In genomic region chr2L:7812555-7813339, dm6 we compare ENCODE assay signal across 1 fruit fly cellular context.
TF ChIP-seq lines count a peak whose summit lies in the region.

No protein-coding gene starts in this region.

TF ChIP-seq in whole organism, embryonic, 481 proteins besides CTCF, POLR2A, EP300 and RAD21 (continued from another document):
- TF ChIP-seq HLH4C (GFP tag; IDR thresholded peaks at IDR 0.05; lab: Robert Waterston, UW; ENCODE audit: partially characterized antibody) (no peak), CG2199 (GFP tag; IDR thresholded peaks at IDR 0.05; lab: Robert Waterston, UW) (peak; percentile 77; the same call in 2 of the 3 replicates), Hr51 (GFP tag; optimal IDR thresholded peaks at IDR 0.05; lab: Kevin White, UChicago) (peak in 1 of 2 experiments; percentile 34), ssp (GFP tag; IDR thresholded peaks at IDR 0.05; lab: Robert Waterston, UW) (no peak), bcd (GFP tag; optimal IDR thresholded peaks at IDR 0.05; lab: Kevin White, UChicago) (no peak), sr (GFP tag; IDR thresholded peaks at IDR 0.05; lab: Robert Waterston, UW) (no peak), Six4 (GFP tag; optimal IDR thresholded peaks at IDR 0.05; lab: Kevin White, UChicago) (no peak), ranshi (GFP tag; IDR thresholded peaks at IDR 0.05; lab: Robert Waterston, UW) (no peak), zen2 (GFP tag; IDR thresholded peaks at IDR 0.05; lab: Robert Waterston, UW; ENCODE audit: partially characterized antibody) (no peak), CG33557 (GFP tag; optimal IDR thresholded peaks at IDR 0.05; lab: Kevin White, UChicago) (no peak), CG9437 (GFP tag; optimal IDR thresholded peaks at IDR 0.05; lab: Kevin White, UChicago) (no peak), CG16779 (GFP tag; IDR thresholded peaks at IDR 0.05; lab: Robert Waterston, UW) (no peak), CG12391 (tag; optimal IDR thresholded peaks at IDR 0.05; lab: Kevin White, UChicago) (peak; percentile 32), CG31441 (GFP tag; IDR thresholded peaks at IDR 0.05; lab: Robert Waterston, UW) (0 out of 2 replicates have a peak, but pooled peaks have one; percentile 10), Hmx (GFP tag; optimal IDR thresholded peaks at IDR 0.05; lab: Kevin White, UChicago) (no peak), dysf (GFP tag; IDR thresholded peaks at IDR 0.05; lab: Robert Waterston, UW) (no peak), CG17361 (GFP tag; IDR thresholded peaks at IDR 0.05; lab: Robert Waterston, UW) (peak; percentile 39; the same call in 1 of the 3 replicates), CG10654 (GFP tag; optimal IDR thresholded peaks at IDR 0.05; lab: Kevin White, UChicago) (no peak), CG7839 (tag; optimal IDR thresholded peaks at IDR 0.05; lab: Kevin White, UChicago) (no peak), CG14860 (GFP tag; IDR thresholded peaks at IDR 0.05; lab: Robert Waterston, UW; ENCODE audit: partially characterized antibody) (no peak), CG4360 (GFP tag; IDR thresholded peaks at IDR 0.05; lab: Robert Waterston, UW) (no peak), pb (GFP tag; optimal IDR thresholded peaks at IDR 0.05; lab: Kevin White, UChicago) (no peak), CG6272 (GFP tag; IDR thresholded peaks at IDR 0.05; lab: Robert Waterston, UW) (no peak), CG18619 (GFP tag; optimal IDR thresholded peaks at IDR 0.05; lab: Kevin White, UChicago) (no peak), zf30C (GFP tag; optimal IDR thresholded peaks at IDR 0.05; lab: Kevin White, UChicago) (no peak), CkIIα-i1 (GFP tag; IDR thresholded peaks at IDR 0.05; lab: Robert Waterston, UW) (no peak), twi (tag; optimal IDR thresholded peaks at IDR 0.05; lab: Kevin White, UChicago) (peak; percentile 99), C15 (GFP tag; IDR thresholded peaks at IDR 0.05; lab: Robert Waterston, UW) (no peak), gro (GFP tag; optimal IDR thresholded peaks at IDR 0.05; lab: Kevin White, UChicago) (no peak), CG11695 (GFP tag; IDR thresholded peaks at IDR 0.05; lab: Robert Waterston, UW) (no peak), mld (GFP tag; IDR thresholded peaks at IDR 0.05; lab: Robert Waterston, UW; ENCODE audit: partially characterized antibody) (no peak), HmgZ (tag; optimal IDR thresholded peaks at IDR 0.05; lab: Kevin White, UChicago) (no peak), ttk (GFP tag; IDR thresholded peaks at IDR 0.05; lab: Robert Waterston, UW) (no peak), chm (GFP tag; IDR thresholded peaks at IDR 0.05; lab: Robert Waterston, UW) (no peak), BtbVII (GFP tag; optimal IDR thresholded peaks at IDR 0.05; lab: Kevin White, UChicago) (no peak), az2 (GFP tag; optimal IDR thresholded peaks at IDR 0.05; lab: Kevin White, UChicago) (peak; percentile 13), wek (GFP tag; optimal IDR thresholded peaks at IDR 0.05; lab: Kevin White, UChicago) (no peak), kah (GFP tag; optimal IDR thresholded peaks at IDR 0.05; lab: Kevin White, UChicago) (no peak)
